Worm (Caenorhabditis elegans) whole organism, mixed stage, embryonic: ENCODE measurements around the gene F55F3.4.

Experiments
- bed-3 ChIP-seq: fragments of 200-800 bp; sonication (Bioruptor generic); optimal IDR thresholded peaks from 3 replicates; lab custom pipeline; 2018; ENCODE audit warnings: mild to moderate bottlenecking, missing genetic modification characterization, moderate library complexity, missing compliant biosample characterization
- blmp-1 ChIP-seq: fragments of 150-350 bp; optimal IDR thresholded peaks from 2 replicates; lab custom pipeline; 2014; ENCODE audit warnings: missing biosample characterization, missing genetic modification characterization
- ceh-39 ChIP-seq: fragments of 150-350 bp; optimal IDR thresholded peaks from 2 replicates; lab custom pipeline; 2014; ENCODE audit warnings: missing biosample characterization, missing genetic modification characterization
- ceh-43 ChIP-seq: fragments of 200-800 bp; sonication (Bioruptor generic); optimal IDR thresholded peaks from 2 replicates; lab custom pipeline; 2018; ENCODE audit warnings: mild to moderate bottlenecking, missing genetic modification characterization, moderate library complexity, missing compliant biosample characterization
- ceh-83 ChIP-seq: fragments of 200-800 bp; sonication (Bioruptor generic); optimal IDR thresholded peaks from 2 replicates; lab custom pipeline; 2018; ENCODE audit warnings: mild to moderate bottlenecking, missing genetic modification characterization, missing compliant biosample characterization
- ces-1 ChIP-seq: fragments of 150-350 bp; optimal IDR thresholded peaks from 2 replicates; lab custom pipeline; 2014; ENCODE audit warnings: missing biosample characterization, missing genetic modification reagents, missing genetic modification characterization
- cnd-1 ChIP-seq: fragments of 200-800 bp; sonication (Bioruptor generic); optimal IDR thresholded peaks from 2 replicates; lab custom pipeline; 2018; ENCODE audit warnings: mild to moderate bottlenecking, missing genetic modification characterization, missing compliant biosample characterization
- drap-1 ChIP-seq: fragments of 200-800 bp; sonication (Bioruptor generic); optimal IDR thresholded peaks from 3 replicates; lab custom pipeline; 2018; ENCODE audit warnings: mild to moderate bottlenecking, missing genetic modification characterization, missing compliant biosample characterization
- elt-1 ChIP-seq: sonication (generic microtip); optimal IDR thresholded peaks from 2 replicates; lab custom pipeline; 2017; ENCODE audit warnings: missing genetic modification characterization, mild to moderate bottlenecking, missing compliant biosample characterization, antibody characterized with exemption, moderate library complexity, borderline replicate concordance; ENCODE audit not compliant: insufficient read depth
- elt-3 ChIP-seq: fragments of 150-350 bp; optimal IDR thresholded peaks from 2 replicates; lab custom pipeline; 2014; ENCODE audit warnings: missing biosample characterization, missing genetic modification characterization
- flh-1 ChIP-seq: fragments of 200-800 bp; sonication (Bioruptor generic); optimal IDR thresholded peaks from 2 replicates; lab custom pipeline; 2018; ENCODE audit warnings: mild to moderate bottlenecking, missing genetic modification characterization, moderate library complexity, missing compliant biosample characterization
- ham-2 ChIP-seq: fragments of 200-800 bp; sonication (Bioruptor generic); optimal IDR thresholded peaks from 2 replicates; lab custom pipeline; 2018; ENCODE audit warnings: mild to moderate bottlenecking, missing genetic modification characterization, missing compliant biosample characterization
- hlh-1 ChIP-seq: fragments of 150-350 bp; optimal IDR thresholded peaks from 2 replicates; lab custom pipeline; 2014; ENCODE audit warnings: missing biosample characterization, missing genetic modification reagents, missing genetic modification characterization
- lin-13 ChIP-seq: fragments of 150-350 bp; optimal IDR thresholded peaks from 2 replicates; lab custom pipeline; 2014; ENCODE audit warnings: missing biosample characterization, missing genetic modification characterization
- lsy-2 ChIP-seq: fragments of 150-350 bp; optimal IDR thresholded peaks from 2 replicates; lab custom pipeline; 2014; ENCODE audit warnings: missing biosample characterization, missing genetic modification characterization
- mab-5 ChIP-seq: fragments of 150-350 bp; optimal IDR thresholded peaks from 2 replicates; lab custom pipeline; 2014; ENCODE audit warnings: missing biosample characterization, missing genetic modification characterization
- mep-1 ChIP-seq: fragments of 150-350 bp; optimal IDR thresholded peaks from 2 replicates; lab custom pipeline; 2017; ENCODE audit warnings: missing biosample characterization, missing genetic modification reagents, missing genetic modification characterization, inconsistent platforms
- mls-2 ChIP-seq: sonication (generic microtip); optimal IDR thresholded peaks from 2 replicates; lab custom pipeline; 2016; ENCODE audit warnings: mild to moderate bottlenecking, missing genetic modification characterization, moderate library complexity, missing compliant biosample characterization
- nhr-12 ChIP-seq: fragments of 150-350 bp; optimal IDR thresholded peaks from 2 replicates; lab custom pipeline; 2014; ENCODE audit warnings: missing biosample characterization, missing genetic modification characterization
- nhr-2 ChIP-seq: fragments of 150-350 bp; optimal IDR thresholded peaks from 2 replicates; lab custom pipeline; 2014; ENCODE audit warnings: missing biosample characterization, missing genetic modification characterization
- nhr-237 ChIP-seq: fragments of 150-350 bp; optimal IDR thresholded peaks from 2 replicates; lab custom pipeline; 2014; ENCODE audit warnings: missing biosample characterization, missing genetic modification characterization
- nhr-28 ChIP-seq: fragments of 150-350 bp; optimal IDR thresholded peaks from 2 replicates; lab custom pipeline; 2014; ENCODE audit warnings: missing biosample characterization, missing genetic modification characterization
- nhr-76 ChIP-seq: sonication (generic microtip); optimal IDR thresholded peaks from 2 replicates; lab custom pipeline; 2017; ENCODE audit warnings: missing biosample characterization, missing genetic modification characterization
- pha-4 ChIP-seq: fragments of 150-350 bp; optimal IDR thresholded peaks from 2 replicates; lab custom pipeline; 2018; ENCODE audit warnings: missing biosample characterization, missing genetic modification reagents, missing genetic modification characterization
- sem-2 ChIP-seq: fragments of 200-800 bp; sonication (Bioruptor generic); optimal IDR thresholded peaks from 2 replicates; lab custom pipeline; 2018; ENCODE audit warnings: mild to moderate bottlenecking, missing genetic modification characterization, missing compliant biosample characterization
- snpc-4 ChIP-seq: fragments of 150-350 bp; optimal IDR thresholded peaks from 2 replicates; lab custom pipeline; 2014; ENCODE audit warnings: missing biosample characterization, missing genetic modification characterization
- sptf-1 ChIP-seq: sonication (generic microtip); optimal IDR thresholded peaks from 2 replicates; lab custom pipeline; 2017; ENCODE audit warnings: mild to moderate bottlenecking, missing genetic modification characterization, moderate library complexity, missing compliant biosample characterization
- tbx-8 ChIP-seq: fragments of 200-800 bp; sonication (Bioruptor generic); optimal IDR thresholded peaks from 2 replicates; lab custom pipeline; 2018; ENCODE audit warnings: mild to moderate bottlenecking, missing genetic modification characterization, moderate library complexity, missing compliant biosample characterization
- unc-120 ChIP-seq: sonication (generic microtip); optimal IDR thresholded peaks from 2 replicates; lab custom pipeline; 2017; ENCODE audit warnings: missing genetic modification characterization, missing compliant biosample characterization; ENCODE audit not compliant: poor library complexity, severe bottlenecking
- unc-39 ChIP-seq: fragments of 150-350 bp; optimal IDR thresholded peaks from 2 replicates; lab custom pipeline; 2014; ENCODE audit warnings: missing biosample characterization, missing genetic modification characterization
- unc-62 ChIP-seq: fragments of 150-350 bp; optimal IDR thresholded peaks from 2 replicates; lab custom pipeline; 2014; ENCODE audit warnings: missing biosample characterization, missing genetic modification reagents, missing genetic modification characterization
- zip-8 ChIP-seq: fragments of 150-350 bp; optimal IDR thresholded peaks from 2 replicates; lab custom pipeline; 2014; ENCODE audit warnings: missing biosample characterization, missing genetic modification characterization
- ztf-11 ChIP-seq: fragments of 150-350 bp; optimal IDR thresholded peaks from 2 replicates; lab custom pipeline; 2014; ENCODE audit warnings: missing biosample characterization, missing genetic modification characterization

F55F3.4 gene

ce11 chrX:13803246-13803645 is 17.9 kb downstream of the F55F3.4 start:
- TF ChIP-seq mab-5 (tag; lab: Kevin White, UChicago) (no peak), ztf-11 (tag; lab: Kevin White, UChicago) (no peak), flh-1 (GFP tag; lab: Kevin White, UChicago) (no peak), unc-39 (tag; lab: Kevin White, UChicago) (no peak), snpc-4 (tag; lab: Kevin White, UChicago) (no peak), elt-3 (tag; lab: Kevin White, UChicago) (no peak), sptf-1 (tag; lab: Kevin White, UChicago) (no peak), nhr-76 (tag; lab: Kevin White, UChicago) (no peak), mls-2 (tag; lab: Kevin White, UChicago) (no peak), bed-3 (no peak), unc-62 (no peak), tbx-8 (GFP tag; lab: Kevin White, UChicago) (no peak)

DNA sequence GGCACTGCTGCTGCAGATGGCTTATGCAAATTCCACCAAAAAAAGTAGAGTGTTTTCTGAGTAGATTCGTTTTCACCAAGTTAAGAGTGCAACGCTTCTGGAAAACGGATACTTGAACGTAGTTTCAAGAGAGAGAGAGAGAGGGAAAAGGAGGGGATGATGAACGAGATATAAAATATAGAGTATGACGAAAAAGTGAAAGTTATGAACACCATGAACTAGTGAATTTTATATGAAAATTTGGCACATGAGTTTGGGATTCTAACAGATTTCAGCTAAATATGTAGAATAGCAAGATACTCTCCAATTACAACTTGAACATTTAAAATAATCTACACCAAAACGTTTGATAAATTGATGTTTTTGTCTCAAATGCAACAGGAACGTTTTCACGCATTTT is 24.4 kb downstream of the F55F3.4 start, which contains the start of gene obr-3:
Gene obr-3, minus strand, starts transcription at position 101 of the 400 bp plus-strand sequence.
- TF ChIP-seq pha-4 (tag; lab: Kevin White, UChicago) (no peak), ceh-39 (tag; lab: Kevin White, UChicago) (no peak), unc-62 (no peak), drap-1 (GFP tag; lab: Kevin White, UChicago) (no peak), ceh-83 (GFP tag; lab: Kevin White, UChicago) (no peak), lin-13 (tag; lab: Kevin White, UChicago) (no peak), nhr-28 (tag; lab: Kevin White, UChicago) (no peak), hlh-1 (tag; lab: Kevin White, UChicago) (no peak), nhr-76 (tag; lab: Kevin White, UChicago) (no peak), lsy-2 (tag; lab: Kevin White, UChicago) (no peak), snpc-4 (tag; lab: Kevin White, UChicago) (no peak), bed-3 (no peak), sptf-1 (tag; lab: Kevin White, UChicago) (no peak), elt-1 (tag; lab: Kevin White, UChicago) (no peak), ztf-11 (tag; lab: Kevin White, UChicago) (no peak), nhr-237 (tag; lab: Kevin White, UChicago) (no peak), ces-1 (GFP tag; lab: Kevin White, UChicago) (no peak), ceh-43 (GFP tag; lab: Kevin White, UChicago) (no peak)

DNA sequence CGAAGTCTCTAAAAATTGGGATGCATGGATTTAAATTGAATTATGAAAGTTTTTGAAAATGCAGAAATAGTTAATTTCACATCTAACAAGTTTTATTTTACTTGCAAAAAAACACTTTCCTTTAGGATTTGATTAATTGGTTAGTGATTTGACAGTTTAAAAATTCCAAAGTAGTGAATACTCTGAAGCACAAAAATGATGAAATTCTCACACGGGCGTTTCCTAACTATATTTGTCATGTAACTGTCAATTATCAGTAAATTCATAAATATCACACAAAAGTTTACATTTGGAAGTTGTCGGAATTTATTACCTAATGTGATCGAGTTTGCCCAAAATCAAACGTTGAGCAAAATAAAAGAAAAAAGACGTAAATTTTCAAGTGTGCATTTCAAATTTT is 25.8 kb downstream of the F55F3.4 start:
- no peak for TF ChIP-seq nhr-12

DNA sequence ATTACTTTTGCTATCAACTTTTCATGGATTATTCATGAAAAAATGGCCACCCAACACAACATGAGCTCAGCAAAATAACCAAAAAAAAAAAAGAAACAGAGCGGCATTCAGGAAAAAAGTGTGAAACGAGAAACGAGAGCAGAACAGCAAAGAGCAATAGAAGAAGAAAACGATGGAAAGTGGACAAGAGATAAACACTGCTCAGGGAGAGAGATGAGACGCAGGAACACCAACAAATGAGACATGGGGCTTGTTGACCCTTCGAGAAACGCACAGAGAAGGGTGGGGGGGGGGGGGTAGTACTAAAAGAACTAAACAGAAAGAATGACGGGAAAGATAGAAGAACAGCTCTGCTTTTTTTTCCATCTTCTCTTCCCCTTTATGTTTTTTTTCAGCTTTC is 26.6 kb downstream of the F55F3.4 start:
- TF ChIP-seq nhr-28 (tag; lab: Kevin White, UChicago) (no peak), mls-2 (tag; lab: Kevin White, UChicago) (no peak), lsy-2 (tag; lab: Kevin White, UChicago) (no peak), ceh-39 (tag; lab: Kevin White, UChicago) (no peak), pha-4 (tag; lab: Kevin White, UChicago) (no peak), flh-1 (GFP tag; lab: Kevin White, UChicago) (no peak), ceh-83 (GFP tag; lab: Kevin White, UChicago) (no peak), cnd-1 (no peak)

DNA sequence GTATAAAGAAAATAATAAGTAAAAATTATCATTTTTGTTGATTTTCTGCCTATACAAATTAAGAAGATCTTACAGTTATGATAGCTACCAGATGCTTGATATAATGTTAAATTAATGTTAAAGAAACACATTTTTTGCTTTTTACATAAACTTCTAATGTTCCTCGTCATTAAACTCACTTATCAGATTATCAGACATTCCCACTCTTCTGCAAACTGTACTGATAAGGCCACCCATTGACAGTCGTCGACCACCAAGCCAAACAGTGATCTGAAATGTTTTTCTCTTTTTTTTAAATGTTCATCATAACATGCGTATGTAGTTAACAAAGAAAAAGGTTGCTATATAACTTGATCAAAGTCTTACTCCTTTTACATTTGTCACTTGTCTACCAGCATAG is 33.4 kb downstream of the F55F3.4 start:
- no peak for TF ChIP-seq ham-2
- no peak for TF ChIP-seq sem-2 (GFP tag; lab: Kevin White, UChicago)
- no peak for TF ChIP-seq nhr-76 (tag; lab: Kevin White, UChicago)
- TF ChIP-seq elt-1 (tag; lab: Kevin White, UChicago) = no peak
- TF ChIP-seq pha-4 (tag; lab: Kevin White, UChicago) = no peak
- TF ChIP-seq unc-39 (tag; lab: Kevin White, UChicago) = no peak
- no peak for TF ChIP-seq unc-120 (tag; lab: Kevin White, UChicago)
- no peak for TF ChIP-seq nhr-2 (tag; lab: Kevin White, UChicago)
- TF ChIP-seq ceh-43 (GFP tag; lab: Kevin White, UChicago) = no peak
- TF ChIP-seq blmp-1 = no peak
- no peak for TF ChIP-seq zip-8 (tag; lab: Kevin White, UChicago)
- no peak for TF ChIP-seq bed-3
- TF ChIP-seq drap-1 (GFP tag; lab: Kevin White, UChicago) = no peak
- TF ChIP-seq ceh-39 (tag; lab: Kevin White, UChicago) = no peak
- TF ChIP-seq unc-62 = no peak
- no peak for TF ChIP-seq ceh-83 (GFP tag; lab: Kevin White, UChicago)
- no peak for TF ChIP-seq mep-1 (tag; lab: Kevin White, UChicago)
- TF ChIP-seq mab-5 (tag; lab: Kevin White, UChicago) = no peak
- no peak for TF ChIP-seq elt-3 (tag; lab: Kevin White, UChicago)
- no peak for TF ChIP-seq ztf-11 (tag; lab: Kevin White, UChicago)
